Fruit fly (Drosophila melanogaster) Kc167 (cell line): ENCODE data around the gene CG5157.

Source experiments
- psq ChIP-seq: fragments of >200 bp; optimal IDR thresholded peaks from 2 replicates; lab custom pipeline; 2017; ENCODE audit warnings: missing external identifiers
- ttk ChIP-seq: sonication (Bioruptor generic); optimal IDR thresholded peaks from 2 replicates; lab custom pipeline; 2017; ENCODE audit warnings: missing external identifiers

DNA sequence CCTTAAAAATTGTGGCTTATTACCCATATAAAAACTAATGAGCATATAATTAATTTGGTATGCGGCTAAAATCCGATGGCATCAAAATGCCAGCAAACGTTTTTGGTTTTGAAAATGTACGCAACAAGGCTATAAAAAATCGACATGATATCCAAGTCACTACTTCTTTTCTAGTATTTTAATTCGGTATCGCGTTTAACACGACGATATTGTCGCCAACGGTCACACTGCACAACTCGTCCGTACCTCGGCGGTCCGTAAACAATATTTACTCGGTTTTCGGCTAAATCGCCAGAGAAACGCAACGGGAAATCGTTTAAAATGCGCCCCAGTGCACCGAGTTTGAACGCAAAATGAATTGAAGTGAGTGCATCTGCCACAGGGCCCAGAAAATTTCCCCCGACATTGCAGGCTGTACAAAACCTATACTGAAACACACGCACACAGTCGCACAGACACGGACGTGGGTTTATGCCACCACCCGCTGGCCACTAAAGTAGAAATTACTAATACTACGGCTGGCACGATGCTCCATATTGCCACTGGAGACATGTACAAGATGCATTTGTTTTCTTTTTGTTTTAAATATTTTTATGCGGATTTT lies 24.6 kb downstream of the CG5157 start, which contains the start of gene Taf4:
- TF ChIP-seq psq (lab: Kevin White, UChicago), result no peak
- no peak for TF ChIP-seq ttk (lab: Kevin White, UChicago)
